Worm (Caenorhabditis elegans) whole organism, L1 larva: ENCODE data around the gene F42A10.5.

Experiments used
- C34B4.2 ChIP-seq: sonication (generic microtip); optimal IDR thresholded peaks from 2 replicates; lab custom pipeline; 2017; ENCODE audit warnings: mild to moderate bottlenecking, missing genetic modification characterization, missing compliant biosample characterization
- F16B12.6 ChIP-seq: fragments of 150-350 bp; optimal IDR thresholded peaks from 2 replicates; lab custom pipeline; 2014; ENCODE audit warnings: missing biosample characterization, missing genetic modification characterization
- ama-1 ChIP-seq: fragments of 150-350 bp; optimal IDR thresholded peaks from 2 replicates; lab custom pipeline; 2014
- ceh-8 ChIP-seq: fragments of 200-800 bp; sonication (Bioruptor generic); optimal IDR thresholded peaks from 2 replicates; lab custom pipeline; 2018; ENCODE audit warnings: mild to moderate bottlenecking, missing genetic modification characterization, moderate library complexity, missing compliant biosample characterization
- ceh-82 ChIP-seq, 3 experiments: fragments of 150-350 bp in 1 of 3; sonication (generic microtip) in 2 of 3; optimal IDR thresholded peaks; 2 replicates each; lab custom pipeline; 2014 to 2017; ENCODE audit warnings: missing biosample characterization in 3 of 3, missing genetic modification characterization in 3 of 3
- ceh-90 ChIP-seq: sonication (generic microtip); optimal IDR thresholded peaks from 2 replicates; lab custom pipeline; 2016; ENCODE audit warnings: missing genetic modification characterization, missing compliant biosample characterization
- ces-1 ChIP-seq: fragments of 150-350 bp; optimal IDR thresholded peaks from 2 replicates; lab custom pipeline; 2014; ENCODE audit warnings: missing biosample characterization, missing genetic modification reagents, missing genetic modification characterization
- dpl-1 ChIP-seq, 3 experiments: fragments of 150-350 bp in 2 of 3; sonication (generic microtip) in 1 of 3; optimal IDR thresholded peaks; 2 replicates each; lab custom pipeline; 2014 to 2017; ENCODE audit warnings: missing biosample characterization in 3 of 3, missing genetic modification characterization in 3 of 3, missing genetic modification reagents in 3 of 3
- dsc-1 ChIP-seq: sonication (generic microtip); optimal IDR thresholded peaks from 2 replicates; lab custom pipeline; 2016; ENCODE audit warnings: mild to moderate bottlenecking, missing genetic modification characterization, missing compliant biosample characterization
- efl-3 ChIP-seq: fragments of 200-800 bp; sonication (Bioruptor generic); optimal IDR thresholded peaks from 2 replicates; lab custom pipeline; 2018; ENCODE audit warnings: mild to moderate bottlenecking, missing genetic modification characterization, missing compliant biosample characterization
- egl-13 ChIP-seq: sonication (generic microtip); optimal IDR thresholded peaks from 2 replicates; lab custom pipeline; 2016; ENCODE audit warnings: missing genotype, missing genetic modification reagents, missing genetic modification characterization, missing compliant biosample characterization
- egl-27 ChIP-seq, 2 experiments: fragments of 150-350 bp in 1 of 2; sonication (generic microtip); optimal IDR thresholded peaks; 3 replicates each; lab custom pipeline; 2017 to 2018; ENCODE audit warnings: missing biosample characterization in 2 of 2, missing genetic modification characterization in 2 of 2, missing genetic modification reagents in 2 of 2
- elt-3 ChIP-seq, 6 experiments: fragments of 150-350 bp in 1 of 6; sonication (generic microtip); optimal IDR thresholded peaks; 2 replicates each; lab custom pipeline; 2017 to 2018; ENCODE audit warnings: missing biosample characterization in 6 of 6, missing genetic modification characterization in 6 of 6, inconsistent platforms in 1 of 6
- ets-5 ChIP-seq: fragments of 200-800 bp; sonication (Bioruptor generic); IDR thresholded peaks from 2 replicates; pipeline ENCODE4 v1.3.6; 2022; ENCODE audit warnings: missing genetic modification characterization, missing compliant biosample characterization
- fkh-4 ChIP-seq: sonication (generic microtip); optimal IDR thresholded peaks from 2 replicates; lab custom pipeline; 2016; ENCODE audit warnings: missing compliant biosample characterization, missing genetic modification characterization, borderline replicate concordance
- fkh-8 ChIP-seq: sonication (generic microtip); optimal IDR thresholded peaks from 2 replicates; lab custom pipeline; 2016; ENCODE audit warnings: mild to moderate bottlenecking, missing genetic modification characterization, missing compliant biosample characterization
- fos-1 ChIP-seq: fragments of 150-350 bp; optimal IDR thresholded peaks from 2 replicates; lab custom pipeline; 2014; ENCODE audit warnings: missing biosample characterization, missing genetic modification characterization
- hlh-17 ChIP-seq: fragments of 200-800 bp; sonication (Bioruptor generic); optimal IDR thresholded peaks from 2 replicates; lab custom pipeline; 2018; ENCODE audit warnings: missing genetic modification characterization, mild to moderate bottlenecking, missing compliant biosample characterization, moderate library complexity, borderline replicate concordance
- hpl-2 ChIP-seq: fragments of 150-350 bp; optimal IDR thresholded peaks from 2 replicates; lab custom pipeline; 2014; ENCODE audit warnings: missing biosample characterization, missing genetic modification reagents, missing genetic modification characterization
- irx-1 ChIP-seq: sonication (generic microtip); optimal IDR thresholded peaks from 2 replicates; lab custom pipeline; 2016; ENCODE audit warnings: missing genetic modification characterization, missing compliant biosample characterization
- isw-1 ChIP-seq: fragments of 200-800 bp; sonication (Bioruptor generic); IDR thresholded peaks from 2 replicates; pipeline ENCODE4 v1.3.6; 2022; ENCODE audit warnings: missing genetic modification characterization, missing compliant biosample characterization
- jun-1 ChIP-seq: fragments of 150-350 bp; optimal IDR thresholded peaks from 2 replicates; lab custom pipeline; 2014; ENCODE audit warnings: missing biosample characterization, missing genetic modification reagents, missing genetic modification characterization
- lin-14 ChIP-seq: fragments of 200-800 bp; sonication (Bioruptor generic); optimal IDR thresholded peaks from 2 replicates; lab custom pipeline; 2018; ENCODE audit warnings: mild to moderate bottlenecking, missing genetic modification characterization, moderate library complexity, missing compliant biosample characterization
- lin-15B ChIP-seq: fragments of 150-350 bp; sonication (generic microtip); optimal IDR thresholded peaks from 3 replicates; lab custom pipeline; 2014; ENCODE audit warnings: missing biosample characterization, missing genetic modification characterization
- lin-35 ChIP-seq, 2 experiments: fragments of 150-350 bp; optimal IDR thresholded peaks; 2 replicates each; lab custom pipeline; 2014; ENCODE audit warnings: missing biosample characterization in 2 of 2, missing genetic modification characterization in 2 of 2, missing genetic modification reagents in 2 of 2
- lin-39 ChIP-seq: fragments of 150-350 bp; optimal IDR thresholded peaks from 2 replicates; lab custom pipeline; 2014; ENCODE audit warnings: missing biosample characterization, missing genetic modification reagents, missing genetic modification characterization
- lir-3 ChIP-seq: sonication (generic microtip); optimal IDR thresholded peaks from 2 replicates; lab custom pipeline; 2016; ENCODE audit warnings: mild to moderate bottlenecking, missing genetic modification characterization, moderate library complexity, missing compliant biosample characterization; ENCODE audit not compliant: poor library complexity
- mab-9 ChIP-seq: fragments of 200-800 bp; sonication (Bioruptor generic); IDR thresholded peaks from 2 replicates; pipeline ENCODE4 v1.3.6; 2022; ENCODE audit warnings: missing genetic modification reagents, missing genetic modification characterization, missing compliant biosample characterization
- mdl-1 ChIP-seq, 2 experiments: fragments of 150-350 bp; optimal IDR thresholded peaks; 2 replicates each; lab custom pipeline; 2014 to 2017; ENCODE audit warnings: missing biosample characterization in 2 of 2, missing genetic modification characterization in 2 of 2, inconsistent platforms in 1 of 2
- mef-2 ChIP-seq: fragments of 150-350 bp; optimal IDR thresholded peaks from 2 replicates; lab custom pipeline; 2014; ENCODE audit warnings: missing biosample characterization, missing genetic modification characterization
- nhr-11 ChIP-seq: fragments of 150-350 bp; optimal IDR thresholded peaks from 2 replicates; lab custom pipeline; 2014; ENCODE audit warnings: missing biosample characterization, missing genetic modification characterization
- nhr-237 ChIP-seq: fragments of 150-350 bp; optimal IDR thresholded peaks from 2 replicates; lab custom pipeline; 2014; ENCODE audit warnings: missing biosample characterization, missing genetic modification characterization
- nhr-47 ChIP-seq: sonication (generic microtip); optimal IDR thresholded peaks from 2 replicates; lab custom pipeline; 2016; ENCODE audit warnings: mild to moderate bottlenecking, missing genetic modification characterization, moderate library complexity, missing compliant biosample characterization
- nhr-71 ChIP-seq: sonication (generic microtip); optimal IDR thresholded peaks from 2 replicates; lab custom pipeline; 2016; ENCODE audit warnings: mild to moderate bottlenecking, missing genetic modification characterization, moderate library complexity, missing compliant biosample characterization
- nhr-77 ChIP-seq: fragments of 150-350 bp; optimal IDR thresholded peaks from 2 replicates; lab custom pipeline; 2014; ENCODE audit warnings: missing biosample characterization, missing genetic modification characterization
- nhr-84 ChIP-seq: sonication (generic microtip); optimal IDR thresholded peaks from 2 replicates; lab custom pipeline; 2017; ENCODE audit warnings: missing biosample characterization, missing genetic modification characterization
- nhr-85 ChIP-seq: sonication (generic microtip); peaks from one replicate; lab custom pipeline; 2016; ENCODE audit warnings: missing genetic modification characterization, inconsistent platforms, missing compliant biosample characterization
- nhr-90 ChIP-seq: sonication (generic microtip); optimal IDR thresholded peaks from 2 replicates; lab custom pipeline; 2016; ENCODE audit warnings: mild to moderate bottlenecking, missing genetic modification characterization, missing compliant biosample characterization; ENCODE audit not compliant: poor library complexity
- pag-3 ChIP-seq: sonication (generic microtip); optimal IDR thresholded peaks from 2 replicates; lab custom pipeline; 2017; ENCODE audit warnings: missing genetic modification characterization, mild to moderate bottlenecking, missing compliant biosample characterization, antibody characterized with exemption, borderline replicate concordance; ENCODE audit not compliant: insufficient read depth
- pax-3 ChIP-seq: fragments of 200-800 bp; sonication (Bioruptor generic); optimal IDR thresholded peaks from 2 replicates; lab custom pipeline; 2018; ENCODE audit warnings: mild to moderate bottlenecking, missing genetic modification characterization, moderate library complexity, missing compliant biosample characterization
- rnt-1 ChIP-seq: sonication (generic microtip); optimal IDR thresholded peaks from 2 replicates; lab custom pipeline; 2016; ENCODE audit warnings: mild to moderate bottlenecking, missing genetic modification characterization, moderate library complexity, missing compliant biosample characterization
- snu-23 ChIP-seq: sonication (generic microtip); optimal IDR thresholded peaks from 2 replicates; lab custom pipeline; 2016; ENCODE audit warnings: missing genetic modification characterization, missing compliant biosample characterization
- sox-4 ChIP-seq: sonication (generic microtip); optimal IDR thresholded peaks from 2 replicates; lab custom pipeline; 2016; ENCODE audit warnings: missing genetic modification characterization, missing compliant biosample characterization
- sptf-1 ChIP-seq: fragments of 150-350 bp; optimal IDR thresholded peaks from 2 replicates; lab custom pipeline; 2014; ENCODE audit warnings: missing biosample characterization, missing genetic modification characterization
- swsn-7 ChIP-seq: sonication (generic microtip); optimal IDR thresholded peaks from 2 replicates; lab custom pipeline; 2016; ENCODE audit warnings: missing genetic modification characterization, missing compliant biosample characterization
- tbx-2 ChIP-seq: sonication (generic microtip); optimal IDR thresholded peaks from 2 replicates; lab custom pipeline; 2016; ENCODE audit warnings: missing genetic modification characterization, missing compliant biosample characterization
- unc-86 ChIP-seq: sonication (generic microtip); optimal IDR thresholded peaks from 2 replicates; lab custom pipeline; 2016; ENCODE audit warnings: missing genetic modification characterization, missing compliant biosample characterization
- unc-98 ChIP-seq: fragments of 200-800 bp; sonication (Bioruptor generic); IDR thresholded peaks from 2 replicates; pipeline ENCODE4 v1.3.6; 2022; ENCODE audit warnings: missing genetic modification characterization, missing compliant biosample characterization
- zag-1 ChIP-seq: fragments of 150-350 bp; optimal IDR thresholded peaks from 2 replicates; lab custom pipeline; 2014; ENCODE audit warnings: missing biosample characterization, missing genetic modification characterization
- zip-4 ChIP-seq: fragments of 200-800 bp; sonication (Bioruptor generic); optimal IDR thresholded peaks from 2 replicates; lab custom pipeline; 2018; ENCODE audit warnings: mild to moderate bottlenecking, missing genetic modification characterization, moderate library complexity, missing compliant biosample characterization
- ztf-11 ChIP-seq, 2 experiments: sonication (generic microtip); optimal IDR thresholded peaks; 2 replicates each; lab custom pipeline; 2016 to 2017; ENCODE audit warnings: missing genetic modification characterization in 2 of 2, missing biosample characterization in 1 of 2, missing compliant biosample characterization in 1 of 2

F42A10.5 gene

DNA sequence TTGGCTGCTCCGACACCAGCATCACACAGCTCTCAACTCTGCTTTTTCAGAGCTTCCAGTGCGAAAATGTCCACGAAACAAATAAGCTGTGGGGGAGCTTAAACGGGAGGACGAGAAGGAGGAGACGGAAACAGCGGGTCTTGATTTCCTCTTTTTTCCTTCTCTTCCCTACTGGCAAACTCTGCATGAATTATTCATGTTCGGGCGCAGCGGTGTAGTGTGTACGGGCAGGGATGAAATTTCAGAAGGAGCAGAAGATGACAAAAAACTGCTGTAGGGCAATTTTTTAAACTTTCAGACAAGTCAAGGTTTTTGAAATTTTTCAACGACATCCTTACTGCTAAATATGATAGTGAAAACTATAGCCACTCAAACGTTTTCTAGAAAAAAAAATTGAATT is 33.9 kb downstream of the F42A10.5 start:
- TF ChIP-seq rnt-1 (no peak), efl-3 (no peak), mef-2 (tag; lab: Kevin White, UChicago) (no peak), ceh-8 (no peak), irx-1 (tag; lab: Kevin White, UChicago) (no peak), zip-4 (GFP tag; lab: Kevin White, UChicago) (no peak), fkh-4 (no peak), mab-9 (GFP tag; lab: Robert Waterston, UW) (peak; percentile 6; the same call in 1 of the 2 replicates), tbx-2 (no peak), isw-1 (GFP tag; lab: Robert Waterston, UW) (no peak), nhr-85 (tag; lab: Kevin White, UChicago) (no peak), unc-86 (peak; percentile 92), egl-13 (tag; lab: Kevin White, UChicago) (no peak), ama-1 (lab: Kevin White, UChicago) (no peak), zag-1 (tag; lab: Kevin White, UChicago) (no peak), dpl-1 (GFP tag; optimal IDR thresholded peaks at IDR 0.05; lab: Kevin White, UChicago) (no peak), ces-1 (GFP tag; lab: Kevin White, UChicago) (no peak), nhr-77 (tag; lab: Kevin White, UChicago) (no peak), ceh-82 (tag; optimal IDR thresholded peaks at IDR 0.05; lab: Kevin White, UChicago) (no peak), ceh-90 (tag; lab: Kevin White, UChicago) (no peak), sox-4 (tag; lab: Kevin White, UChicago) (no peak), F16B12.6 (tag; lab: Kevin White, UChicago) (no peak), pax-3 (tag; lab: Kevin White, UChicago) (no peak), unc-98 (GFP tag; lab: Robert Waterston, UW) (no peak), nhr-84 (tag; lab: Kevin White, UChicago) (no peak), nhr-237 (tag; lab: Kevin White, UChicago) (no peak), ets-5 (no peak), lin-14 (GFP tag; lab: Kevin White, UChicago) (peak; percentile 27), fkh-8 (peak; percentile 9), nhr-47 (tag; lab: Kevin White, UChicago) (no peak)

DNA sequence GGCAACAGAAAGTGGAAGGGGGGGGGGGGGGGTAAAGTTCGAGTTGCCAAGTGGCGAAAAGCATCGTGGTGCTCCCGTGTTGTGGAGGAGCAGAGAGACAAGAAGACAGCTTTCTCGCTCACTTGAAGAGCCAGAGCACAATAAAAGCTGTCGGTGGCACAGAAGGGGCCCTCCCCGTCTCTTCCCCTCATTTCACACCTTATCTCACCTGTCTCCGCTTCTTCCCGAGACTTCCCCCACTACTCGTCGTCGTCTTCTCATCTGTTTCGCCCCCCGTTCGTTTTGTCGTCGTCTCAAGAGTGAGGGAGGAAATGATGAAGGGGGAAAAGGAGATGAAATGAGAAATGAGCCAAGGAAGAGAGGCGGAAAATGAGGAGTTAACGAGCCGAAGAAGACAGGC is 34.8 kb downstream of the F42A10.5 start:
- no peak for TF ChIP-seq zip-4 (GFP tag; lab: Kevin White, UChicago)
- TF ChIP-seq ceh-90 (tag; lab: Kevin White, UChicago) = no peak
- no peak for TF ChIP-seq mdl-1 (tag; optimal IDR thresholded peaks at IDR 0.05; lab: Kevin White, UChicago)
- TF ChIP-seq swsn-7 (tag; lab: Kevin White, UChicago) = no peak
- TF ChIP-seq egl-27 (tag; optimal IDR thresholded peaks at IDR 0.05; lab: Kevin White, UChicago) = no peak
- peak; percentile 18 for TF ChIP-seq dsc-1
- no peak for TF ChIP-seq lir-3
- peak; percentile 62 for TF ChIP-seq pag-3 (tag; lab: Kevin White, UChicago)
- TF ChIP-seq elt-3 (tag; optimal IDR thresholded peaks at IDR 0.05; lab: Kevin White, UChicago) = no peak
- TF ChIP-seq lin-39 (tag; lab: Kevin White, UChicago) = no peak
- peak; percentile 11 for TF ChIP-seq fkh-8
- TF ChIP-seq F16B12.6 (tag; lab: Kevin White, UChicago) = no peak
- TF ChIP-seq C34B4.2 = no peak
- peak; percentile 6 for TF ChIP-seq snu-23 (GFP tag; lab: Kevin White, UChicago)
- no peak for TF ChIP-seq ztf-11 (tag; optimal IDR thresholded peaks at IDR 0.05; lab: Kevin White, UChicago)
- TF ChIP-seq nhr-11 = no peak
- TF ChIP-seq lin-35 (GFP tag; optimal IDR thresholded peaks at IDR 0.05; lab: Kevin White, UChicago) = no peak
- TF ChIP-seq nhr-47 (tag; lab: Kevin White, UChicago) = peak; percentile 18
- TF ChIP-seq lin-15B = no peak
- peak; percentile 56 for TF ChIP-seq nhr-71 (tag; lab: Kevin White, UChicago)
- TF ChIP-seq hpl-2 (GFP tag; lab: Kevin White, UChicago) = no peak
- no peak for TF ChIP-seq nhr-90 (tag; lab: Kevin White, UChicago)
- TF ChIP-seq rnt-1 = peak; percentile 50
- no peak for TF ChIP-seq jun-1
- TF ChIP-seq hlh-17 = no peak
- TF ChIP-seq fos-1 (tag; lab: Kevin White, UChicago) = no peak
- TF ChIP-seq sptf-1 (tag; lab: Kevin White, UChicago) = no peak
- TF ChIP-seq zag-1 (tag; lab: Kevin White, UChicago) = no peak
- TF ChIP-seq lin-14 (GFP tag; lab: Kevin White, UChicago) = peak; percentile 86
- no peak for TF ChIP-seq sox-4 (tag; lab: Kevin White, UChicago)
- no peak for TF ChIP-seq ces-1 (GFP tag; lab: Kevin White, UChicago)
